Fruit fly (Drosophila melanogaster): ENCODE measurements around the gene Atg8a.
A peak's percentile ranks its signal among the peaks of the same experiment; 100 is the strongest.

The Atg8a gene

DNA sequence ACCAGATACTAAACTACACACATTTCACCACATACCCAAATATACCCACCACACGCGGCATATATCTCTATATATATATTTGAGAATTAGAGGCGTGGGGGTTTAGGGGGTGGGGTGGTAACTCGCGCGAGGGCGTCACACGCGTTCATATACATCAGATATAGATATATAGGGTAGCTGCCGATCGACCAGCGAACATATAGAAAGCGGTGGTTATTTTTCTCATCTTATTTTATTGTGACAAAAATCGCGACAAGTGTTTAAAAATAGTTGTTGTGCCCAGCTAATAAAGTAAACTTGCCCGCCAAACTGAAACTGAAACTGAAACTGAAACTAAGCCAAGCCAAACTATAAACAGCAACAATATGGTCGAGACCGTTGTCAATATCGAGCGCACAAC is 4.5 kb upstream of the Atg8a start:
- TF ChIP-seq Sin3A (optimal IDR thresholded peaks at IDR 0.05) = no peak
- no peak for TF ChIP-seq Myc (optimal IDR thresholded peaks at IDR 0.05)
- TF ChIP-seq psq (optimal IDR thresholded peaks at IDR 0.05) = no peak
- no peak for TF ChIP-seq h (optimal IDR thresholded peaks at IDR 0.05)
- no peak for TF ChIP-seq ttk (optimal IDR thresholded peaks at IDR 0.05)
- no peak for TF ChIP-seq insv (optimal IDR thresholded peaks at IDR 0.05)

DNA sequence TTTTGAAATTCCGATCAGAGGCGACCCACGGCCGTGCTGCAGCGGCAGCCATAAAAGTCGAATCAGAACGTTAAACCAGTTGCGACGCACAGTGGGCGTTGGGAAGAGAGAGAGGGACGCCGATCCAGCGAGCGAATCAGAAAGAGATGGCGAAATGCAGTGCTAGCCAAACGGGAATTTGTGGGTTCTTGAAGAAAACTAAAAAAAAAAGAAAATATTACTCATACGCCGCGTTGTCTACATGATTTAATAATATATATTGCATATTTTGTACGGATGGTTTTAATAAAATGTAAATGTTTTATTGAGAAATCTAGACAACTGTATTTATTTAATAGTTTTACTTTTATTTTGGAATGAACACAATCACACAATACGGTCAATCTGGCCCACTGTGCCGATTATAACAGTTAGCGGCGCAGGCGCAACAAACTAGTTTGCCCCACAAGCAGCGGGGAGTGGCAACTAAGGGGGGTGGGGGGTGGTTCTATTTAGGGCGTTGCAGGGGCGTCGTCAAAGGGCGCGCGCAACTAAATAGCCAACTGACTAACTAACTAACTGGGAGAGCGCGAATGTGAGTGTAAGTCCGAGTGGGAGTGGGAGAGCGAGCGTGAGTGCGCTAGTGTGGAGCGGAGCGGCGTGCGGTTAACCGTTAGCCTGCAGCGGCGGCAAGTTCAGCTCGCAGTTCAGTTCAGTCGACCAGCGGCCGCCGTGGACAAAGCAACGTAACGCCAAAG is 3.9 kb upstream of the Atg8a start, which contains the start of gene CG15211:
TSS of gene CG15211 (plus strand) at position 686 of the 737 bp plus-strand sequence.
- TF ChIP-seq psq (optimal IDR thresholded peaks at IDR 0.05) (no peak), insv (optimal IDR thresholded peaks at IDR 0.05) (peak; percentile 37), ttk (optimal IDR thresholded peaks at IDR 0.05) (no peak)

dm6 chrX:10767350-10768005 is 660 bp downstream of the Atg8a start:
- no peak for TF ChIP-seq h (optimal IDR thresholded peaks at IDR 0.05)

DNA sequence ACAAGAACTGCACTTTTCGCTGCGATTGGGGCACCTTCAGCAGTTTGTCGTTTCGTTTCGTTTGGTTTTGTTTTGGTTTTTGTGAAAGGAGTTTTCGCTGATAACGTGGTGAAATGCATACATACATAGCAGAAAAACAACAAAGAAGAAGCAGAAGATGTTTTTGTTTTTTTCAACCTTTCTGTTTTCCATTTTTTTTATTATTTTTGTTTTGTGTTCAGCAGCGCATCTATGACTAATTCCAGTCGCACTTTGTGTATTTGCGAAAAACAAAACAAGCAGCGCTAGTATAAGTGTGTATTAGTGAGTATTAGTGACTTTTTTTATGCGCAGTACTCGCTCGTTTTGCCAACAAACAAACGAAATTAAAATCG is 1.2 kb downstream of the Atg8a start:
- TF ChIP-seq h (optimal IDR thresholded peaks at IDR 0.05) = no peak
- TF ChIP-seq ttk (optimal IDR thresholded peaks at IDR 0.05) = no peak
- no peak for TF ChIP-seq psq (optimal IDR thresholded peaks at IDR 0.05)
- TF ChIP-seq Myc (optimal IDR thresholded peaks at IDR 0.05) = no peak
- no peak for TF ChIP-seq Sin3A (optimal IDR thresholded peaks at IDR 0.05)
- no peak for TF ChIP-seq insv (optimal IDR thresholded peaks at IDR 0.05)

- TF ChIP-seq Myc (optimal IDR thresholded peaks at IDR 0.05) = no peak
These were observed 3.9 kb downstream of the Atg8a start, which contains the start of gene Tango5 for dm6 chrX:10764206-10764605. Gene Tango5 (minus strand): TSS chrX:10764413.

dm6 chrX:10762959-10763883 is 4.9 kb downstream of the Atg8a start:
- TF ChIP-seq insv (optimal IDR thresholded peaks at IDR 0.05) = no peak
- TF ChIP-seq ttk (optimal IDR thresholded peaks at IDR 0.05) = no peak
- no peak for TF ChIP-seq psq (optimal IDR thresholded peaks at IDR 0.05)
- no peak for TF ChIP-seq h (optimal IDR thresholded peaks at IDR 0.05)
- TF ChIP-seq Sin3A (optimal IDR thresholded peaks at IDR 0.05) = no peak
- no peak for TF ChIP-seq Myc (optimal IDR thresholded peaks at IDR 0.05)

- TF ChIP-seq Myc (optimal IDR thresholded peaks at IDR 0.05) (no peak), h (optimal IDR thresholded peaks at IDR 0.05) (no peak), ttk (optimal IDR thresholded peaks at IDR 0.05) (no peak), psq (optimal IDR thresholded peaks at IDR 0.05) (no peak), Sin3A (optimal IDR thresholded peaks at IDR 0.05) (no peak), insv (optimal IDR thresholded peaks at IDR 0.05) (no peak)
These were observed 5.6 kb downstream of the Atg8a start for dm6 chrX:10762569-10762958.

DNA sequence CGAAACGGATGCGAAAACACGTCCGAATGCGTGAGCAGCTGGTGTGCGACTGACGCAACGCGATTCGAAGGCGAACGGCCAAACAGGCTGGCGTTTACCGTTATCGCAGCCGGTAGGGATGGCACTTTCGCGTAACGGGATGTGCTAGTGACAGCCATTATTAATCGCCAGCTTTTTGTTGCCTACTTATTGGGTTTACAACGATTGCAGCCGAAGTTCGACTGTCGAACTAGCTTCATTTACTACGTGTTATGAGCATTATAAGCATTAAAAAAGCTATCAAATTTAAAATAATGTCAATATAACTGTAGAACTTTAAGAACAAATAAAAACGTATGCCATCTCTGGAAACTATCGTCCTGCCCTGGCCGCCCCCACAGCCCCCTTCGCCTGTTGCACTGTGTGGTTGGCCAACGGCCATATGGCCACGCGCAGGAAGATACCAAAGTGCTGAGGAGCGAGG is 10.5 kb downstream of the Atg8a start, which contains the start of gene Rph:
TSS of gene Rph (minus strand) at position 51 of the 463 bp plus-strand sequence.
- TF ChIP-seq ttk (optimal IDR thresholded peaks at IDR 0.05) (no peak), Sin3A (optimal IDR thresholded peaks at IDR 0.05) (no peak), psq (optimal IDR thresholded peaks at IDR 0.05) (no peak), h (optimal IDR thresholded peaks at IDR 0.05) (no peak), Myc (optimal IDR thresholded peaks at IDR 0.05) (no peak), insv (optimal IDR thresholded peaks at IDR 0.05) (no peak)

DNA sequence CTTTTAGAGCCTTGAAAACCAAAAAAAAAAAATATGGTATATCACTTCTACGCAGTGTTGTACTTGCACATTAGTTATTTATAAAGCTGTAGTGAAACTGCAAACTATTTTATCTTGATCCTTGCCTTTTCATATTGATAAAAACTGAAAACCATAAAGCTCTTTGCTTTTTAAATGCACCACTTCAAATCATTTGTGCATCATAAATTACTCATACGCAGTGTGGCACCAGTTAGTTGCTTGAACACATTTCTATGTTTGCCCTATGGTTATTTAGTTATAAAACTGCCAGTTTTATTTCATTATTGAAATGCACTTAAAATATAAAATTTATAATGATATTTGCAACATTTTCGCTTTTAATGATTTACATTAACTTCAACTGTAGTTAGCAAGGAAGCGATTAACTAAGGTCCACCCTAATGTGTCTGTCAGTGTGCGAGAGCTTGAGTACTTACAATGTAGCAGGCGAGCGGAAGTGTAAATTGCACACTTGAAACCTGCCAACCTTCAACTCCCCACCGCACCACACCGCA is 12.0 kb downstream of the Atg8a start:
- TF ChIP-seq Myc (optimal IDR thresholded peaks at IDR 0.05) = no peak
- no peak for TF ChIP-seq insv (optimal IDR thresholded peaks at IDR 0.05)

DNA sequence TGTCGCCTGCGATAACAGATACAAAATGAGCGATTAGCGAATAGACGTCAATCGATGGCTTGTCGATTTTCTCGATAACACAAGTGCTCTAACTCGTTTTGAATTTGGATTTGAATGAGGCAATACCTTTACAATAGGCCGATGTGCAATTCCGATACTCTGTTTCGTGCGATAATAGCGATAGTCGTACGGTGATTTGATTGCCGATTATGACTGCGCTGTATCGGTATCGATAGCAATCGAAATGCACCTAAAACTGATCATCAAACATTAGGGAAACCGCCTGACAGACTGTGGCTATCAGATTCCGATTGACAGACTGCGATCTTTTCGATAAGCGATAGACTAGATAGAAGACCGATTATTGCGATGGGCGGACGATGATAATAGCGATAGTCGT is 16.4 kb downstream of the Atg8a start:
- TF ChIP-seq h (optimal IDR thresholded peaks at IDR 0.05) (no peak), psq (optimal IDR thresholded peaks at IDR 0.05) (no peak), ttk (optimal IDR thresholded peaks at IDR 0.05) (no peak), insv (optimal IDR thresholded peaks at IDR 0.05) (no peak), Sin3A (optimal IDR thresholded peaks at IDR 0.05) (no peak), Myc (optimal IDR thresholded peaks at IDR 0.05) (no peak)

- TF ChIP-seq psq (optimal IDR thresholded peaks at IDR 0.05) (no peak), Sin3A (optimal IDR thresholded peaks at IDR 0.05) (no peak), ttk (optimal IDR thresholded peaks at IDR 0.05) (no peak), insv (optimal IDR thresholded peaks at IDR 0.05) (no peak), Myc (optimal IDR thresholded peaks at IDR 0.05) (no peak), h (optimal IDR thresholded peaks at IDR 0.05) (no peak)
These were observed 17.5 kb downstream of the Atg8a start for dm6 chrX:10750676-10751075.

- TF ChIP-seq Myc (optimal IDR thresholded peaks at IDR 0.05) = no peak
- no peak for TF ChIP-seq insv (optimal IDR thresholded peaks at IDR 0.05)
- TF ChIP-seq ttk (optimal IDR thresholded peaks at IDR 0.05) = no peak
- no peak for TF ChIP-seq Sin3A (optimal IDR thresholded peaks at IDR 0.05)
- no peak for TF ChIP-seq psq (optimal IDR thresholded peaks at IDR 0.05)
- no peak for TF ChIP-seq h (optimal IDR thresholded peaks at IDR 0.05)
These were observed 19.5 kb downstream of the Atg8a start for dm6 chrX:10748647-10749046.
